Worm (Caenorhabditis elegans): ENCODE data around the gene ucr-2.2.

Gene ucr-2.2

DNA sequence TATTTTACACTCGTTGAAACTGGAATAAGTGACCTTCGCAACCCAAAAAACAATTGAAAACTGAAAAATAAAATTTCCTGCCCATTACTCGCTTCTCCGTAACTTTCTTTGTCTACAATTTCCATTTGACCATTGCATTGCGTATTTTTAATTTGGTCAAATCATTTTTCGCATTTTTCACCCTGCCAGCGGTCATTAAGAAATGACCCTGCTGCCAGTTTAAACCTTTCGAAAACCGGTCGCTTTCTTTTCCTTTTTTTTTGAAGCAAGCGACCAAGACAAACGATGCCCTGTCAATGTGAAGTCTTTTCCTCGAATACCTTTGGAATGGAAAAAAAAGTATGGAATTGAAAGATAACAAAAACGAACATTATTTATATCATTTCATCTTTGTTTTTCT lies 12.8 kb upstream of the ucr-2.2 start:
- TF ChIP-seq snpc-4 (tag; optimal IDR thresholded peaks at IDR 0.05) = no peak

DNA sequence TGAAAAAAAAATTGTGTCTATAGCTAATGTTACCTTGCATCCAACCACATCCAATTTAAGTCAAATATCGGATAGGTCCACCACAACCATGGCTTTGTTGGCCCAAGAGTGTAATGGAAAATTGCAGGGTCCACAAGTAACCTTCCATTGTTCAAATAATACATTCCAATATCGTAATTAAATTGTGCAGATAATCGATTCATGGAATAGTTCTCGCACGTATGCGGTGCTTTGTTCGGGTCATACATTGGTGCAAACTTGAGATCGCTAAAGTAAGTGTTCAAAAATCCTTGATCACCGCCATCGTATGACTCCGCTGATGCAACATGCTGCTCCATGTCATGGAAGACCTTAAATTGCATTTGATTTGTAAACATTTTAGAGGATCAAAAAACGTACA lies 10.6 kb upstream of the ucr-2.2 start:
- TF ChIP-seq ceh-83 (GFP tag; optimal IDR thresholded peaks at IDR 0.05) (no peak), unc-62 (GFP tag; optimal IDR thresholded peaks at IDR 0.05) (no peak), lin-32 (GFP tag; optimal IDR thresholded peaks at IDR 0.05) (no peak), unc-39 (tag; optimal IDR thresholded peaks at IDR 0.05) (no peak), mab-5 (tag; optimal IDR thresholded peaks at IDR 0.05) (no peak), sem-2 (GFP tag; optimal IDR thresholded peaks at IDR 0.05) (no peak), elt-1 (tag; optimal IDR thresholded peaks at IDR 0.05; ENCODE audit: borderline replicate concordance, insufficient read depth) (no peak), lin-13 (tag; optimal IDR thresholded peaks at IDR 0.05) (no peak), blmp-1 (tag; optimal IDR thresholded peaks at IDR 0.05) (no peak), bed-3 (GFP tag; optimal IDR thresholded peaks at IDR 0.05) (no peak), drap-1 (GFP tag; optimal IDR thresholded peaks at IDR 0.05) (no peak), flh-1 (GFP tag; optimal IDR thresholded peaks at IDR 0.05) (no peak), M03D4.4 (tag; optimal IDR thresholded peaks at IDR 0.05) (no peak)

DNA sequence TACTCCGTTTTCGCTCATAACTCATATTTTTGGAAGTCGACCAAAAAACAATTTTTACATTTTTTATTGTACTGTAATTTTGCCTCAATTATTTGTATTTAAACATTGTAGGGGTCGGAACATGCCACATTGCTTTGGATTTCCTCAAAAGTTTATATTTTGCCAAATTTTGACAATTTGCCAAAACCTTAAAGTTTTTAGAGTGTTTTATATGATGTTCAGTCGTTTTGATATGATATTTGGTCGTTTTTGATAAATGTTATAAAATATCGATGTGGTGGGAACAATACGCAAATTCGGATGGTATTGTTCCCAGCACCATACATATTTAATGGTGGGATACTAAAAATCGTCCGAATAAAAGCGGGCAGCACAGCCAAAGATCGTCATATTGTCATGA lies 9.6 kb upstream of the ucr-2.2 start, which contains the start of gene T10B10.9:
Gene T10B10.9, plus strand, starts transcription at position 301 of the 400 bp plus-strand sequence.
- TF ChIP-seq zip-8 (tag; optimal IDR thresholded peaks at IDR 0.05) (no peak), mep-1 (tag; optimal IDR thresholded peaks at IDR 0.05) (no peak), mls-2 (tag; optimal IDR thresholded peaks at IDR 0.05) (no peak), unc-62 (GFP tag; optimal IDR thresholded peaks at IDR 0.05) (no peak), flh-1 (GFP tag; optimal IDR thresholded peaks at IDR 0.05) (no peak), unc-120 (tag; optimal IDR thresholded peaks at IDR 0.05; ENCODE audit: poor library complexity, severe bottlenecking) (no peak), ceh-43 (GFP tag; optimal IDR thresholded peaks at IDR 0.05) (no peak), cnd-1 (tag; optimal IDR thresholded peaks at IDR 0.05) (no peak)

DNA sequence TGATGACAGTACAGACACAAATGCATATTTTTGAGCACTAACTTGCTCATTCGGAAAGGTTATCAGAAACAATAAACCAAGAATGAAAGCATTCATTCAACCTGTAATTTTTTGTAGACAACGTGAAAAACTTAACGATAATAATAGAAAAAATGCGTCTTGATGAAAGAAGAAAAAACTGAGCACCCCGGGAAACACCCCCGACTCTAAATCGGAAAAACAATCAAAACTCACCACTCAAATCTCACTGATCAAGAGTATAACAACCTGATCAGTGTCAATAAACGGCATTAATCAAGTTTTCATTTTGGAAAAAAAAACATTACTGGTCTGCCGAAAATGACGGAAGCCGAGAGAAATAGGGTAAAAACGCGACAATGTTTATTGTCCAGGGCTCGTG lies 7.6 kb upstream of the ucr-2.2 start, which contains the start of gene T10B10.8:
Gene T10B10.8, minus strand, starts transcription at position 101 of the 400 bp plus-strand sequence.
- no peak for TF ChIP-seq mab-5 (tag; optimal IDR thresholded peaks at IDR 0.05)
- no peak for TF ChIP-seq nhr-28 (tag; optimal IDR thresholded peaks at IDR 0.05)
- no peak for TF ChIP-seq ceh-83 (GFP tag; optimal IDR thresholded peaks at IDR 0.05)
- TF ChIP-seq unc-39 (tag; optimal IDR thresholded peaks at IDR 0.05) = no peak
- no peak for TF ChIP-seq cnd-1 (tag; optimal IDR thresholded peaks at IDR 0.05)
- TF ChIP-seq lin-13 (tag; optimal IDR thresholded peaks at IDR 0.05) = no peak
- TF ChIP-seq sptf-1 (tag; optimal IDR thresholded peaks at IDR 0.05) = no peak
- no peak for TF ChIP-seq ztf-11 (tag; optimal IDR thresholded peaks at IDR 0.05)
- no peak for TF ChIP-seq ham-2 (GFP tag; optimal IDR thresholded peaks at IDR 0.05)
- no peak for TF ChIP-seq unc-120 (tag; optimal IDR thresholded peaks at IDR 0.05; ENCODE audit: poor library complexity, severe bottlenecking)
- TF ChIP-seq ces-1 (GFP tag; optimal IDR thresholded peaks at IDR 0.05) = no peak
- TF ChIP-seq M03D4.4 (tag; optimal IDR thresholded peaks at IDR 0.05) = no peak
- TF ChIP-seq elt-1 (tag; optimal IDR thresholded peaks at IDR 0.05; ENCODE audit: borderline replicate concordance, insufficient read depth) = no peak
- no peak for TF ChIP-seq ceh-43 (GFP tag; optimal IDR thresholded peaks at IDR 0.05)
- TF ChIP-seq blmp-1 (tag; optimal IDR thresholded peaks at IDR 0.05) = no peak
- TF ChIP-seq ceh-39 (tag; optimal IDR thresholded peaks at IDR 0.05) = no peak

DNA sequence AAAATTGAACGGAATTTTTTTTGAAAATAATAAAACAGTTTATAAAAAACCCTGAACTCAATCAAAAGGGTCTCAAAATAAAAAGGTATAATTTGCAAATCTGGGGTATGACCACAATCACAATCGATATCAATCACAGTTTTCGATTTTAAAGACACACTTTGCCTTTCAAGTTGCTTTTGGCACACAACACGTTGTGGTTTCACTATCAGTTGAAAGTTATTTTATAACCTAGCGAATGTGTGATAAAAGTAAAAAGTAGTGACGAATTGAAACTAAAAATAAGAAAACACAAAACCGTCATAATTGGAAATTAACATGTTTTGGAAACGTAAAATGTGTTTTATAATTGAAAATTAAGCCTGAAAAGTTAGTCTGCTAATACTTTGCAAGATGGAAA lies 6.0 kb upstream of the ucr-2.2 start:
- TF ChIP-seq mab-5 (tag; optimal IDR thresholded peaks at IDR 0.05) = no peak
- TF ChIP-seq nhr-76 (tag; optimal IDR thresholded peaks at IDR 0.05) = no peak
- no peak for TF ChIP-seq unc-39 (tag; optimal IDR thresholded peaks at IDR 0.05)
- TF ChIP-seq lin-32 (GFP tag; optimal IDR thresholded peaks at IDR 0.05) = no peak
- TF ChIP-seq M03D4.4 (tag; optimal IDR thresholded peaks at IDR 0.05) = no peak
- no peak for TF ChIP-seq lin-13 (tag; optimal IDR thresholded peaks at IDR 0.05)
- no peak for TF ChIP-seq nhr-28 (tag; optimal IDR thresholded peaks at IDR 0.05)
- TF ChIP-seq ceh-43 (GFP tag; optimal IDR thresholded peaks at IDR 0.05) = no peak
- TF ChIP-seq nhr-2 (tag; optimal IDR thresholded peaks at IDR 0.05) = no peak
- no peak for TF ChIP-seq drap-1 (GFP tag; optimal IDR thresholded peaks at IDR 0.05)

DNA sequence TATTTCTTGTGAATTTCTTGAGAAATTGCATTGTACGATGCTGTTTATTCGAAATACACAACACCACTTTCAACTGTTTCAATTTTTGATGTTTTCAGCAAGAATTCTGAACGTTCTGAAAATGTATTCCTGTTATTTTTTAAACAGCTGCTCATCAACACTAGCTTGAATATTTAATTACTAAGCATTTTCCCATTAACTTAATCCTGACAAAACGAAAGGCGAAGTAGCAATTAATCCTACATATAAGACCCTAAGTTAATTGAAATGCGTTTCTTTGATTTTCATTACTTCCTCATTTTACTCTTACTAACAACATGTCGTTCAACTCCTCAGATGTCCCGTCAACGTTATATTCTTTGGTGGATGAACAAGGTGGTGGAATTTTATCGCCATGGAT lies 5.3 kb upstream of the ucr-2.2 start, which contains the start of gene ocr-3:
Gene ocr-3, plus strand, starts transcription at position 301 of the 400 bp plus-strand sequence.
- TF ChIP-seq flh-1 (GFP tag; optimal IDR thresholded peaks at IDR 0.05) = no peak
- TF ChIP-seq pha-4 (tag; optimal IDR thresholded peaks at IDR 0.05) = no peak
- TF ChIP-seq blmp-1 (tag; optimal IDR thresholded peaks at IDR 0.05) = no peak
- no peak for TF ChIP-seq zip-8 (tag; optimal IDR thresholded peaks at IDR 0.05)
- TF ChIP-seq snpc-4 (tag; optimal IDR thresholded peaks at IDR 0.05) = no peak
- TF ChIP-seq ceh-83 (GFP tag; optimal IDR thresholded peaks at IDR 0.05) = no peak
- no peak for TF ChIP-seq unc-62 (GFP tag; optimal IDR thresholded peaks at IDR 0.05)
- no peak for TF ChIP-seq ces-1 (GFP tag; optimal IDR thresholded peaks at IDR 0.05)
- no peak for TF ChIP-seq mep-1 (tag; optimal IDR thresholded peaks at IDR 0.05)
- no peak for TF ChIP-seq lin-32 (GFP tag; optimal IDR thresholded peaks at IDR 0.05)
- TF ChIP-seq sem-2 (GFP tag; optimal IDR thresholded peaks at IDR 0.05) = no peak
- no peak for TF ChIP-seq unc-120 (tag; optimal IDR thresholded peaks at IDR 0.05; ENCODE audit: poor library complexity, severe bottlenecking)
- TF ChIP-seq lin-13 (tag; optimal IDR thresholded peaks at IDR 0.05) = no peak
- TF ChIP-seq nhr-2 (tag; optimal IDR thresholded peaks at IDR 0.05) = no peak
- no peak for TF ChIP-seq ceh-39 (tag; optimal IDR thresholded peaks at IDR 0.05)

Data from whole organism, mixed stage, embryonic.